Fruit fly (Drosophila melanogaster): ENCODE measurements around the gene CG4617.

The CG4617 gene

DNA sequence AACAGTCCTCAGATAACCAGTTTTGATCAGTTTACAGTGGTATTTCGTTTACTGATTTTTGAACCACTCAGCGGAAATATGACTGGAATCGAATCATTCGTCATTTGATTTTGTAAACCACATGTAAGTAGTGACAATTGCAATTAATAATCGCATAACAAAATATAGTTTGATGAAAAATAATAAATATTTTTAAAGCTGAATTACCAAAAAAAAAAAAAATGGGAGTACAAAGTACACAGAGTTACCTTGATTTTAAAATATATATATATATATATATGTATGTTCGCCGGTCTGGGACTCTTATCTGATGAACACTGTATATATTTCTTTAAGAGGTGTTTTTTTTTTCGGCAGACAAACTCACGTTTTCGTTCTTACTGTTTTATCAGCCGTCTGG, 37.0 kb downstream of the CG4617 start (continued):
- TF ChIP-seq Jarid2 (GFP tag; optimal IDR thresholded peaks at IDR 0.05) = no peak
- TF ChIP-seq trem (tag; optimal IDR thresholded peaks at IDR 0.05) = no peak
- TF ChIP-seq HLH54F (GFP tag; optimal IDR thresholded peaks at IDR 0.05) = no peak
- TF ChIP-seq Taf1 (GFP tag; IDR thresholded peaks at IDR 0.05) = no peak
- no peak for TF ChIP-seq kni (GFP tag; optimal IDR thresholded peaks at IDR 0.05)
- no peak for TF ChIP-seq CG11456 (GFP tag; IDR thresholded peaks at IDR 0.05)
- TF ChIP-seq CG9797 (GFP tag; optimal IDR thresholded peaks at IDR 0.05) = no peak
- TF ChIP-seq CG3838 (GFP tag; optimal IDR thresholded peaks at IDR 0.05) = no peak
- TF ChIP-seq row (GFP tag; IDR thresholded peaks at IDR 0.05) = peak; percentile 44; the same call in 2 of the 3 replicates
- TF ChIP-seq HLH3B (GFP tag; IDR thresholded peaks at IDR 0.05) = no peak
- no peak for TF ChIP-seq CG7987 (GFP tag; optimal IDR thresholded peaks at IDR 0.05)
- TF ChIP-seq CG2116 (GFP tag; optimal IDR thresholded peaks at IDR 0.05) = no peak
- TF ChIP-seq CG13287 (GFP tag; IDR thresholded peaks at IDR 0.05; ENCODE audit: partially characterized antibody) = no peak
- TF ChIP-seq CG10209 (GFP tag; optimal IDR thresholded peaks at IDR 0.05) = no peak
- no peak for TF ChIP-seq dpn (GFP tag; optimal IDR thresholded peaks at IDR 0.05)
- no peak for TF ChIP-seq CG12744 (GFP tag; optimal IDR thresholded peaks at IDR 0.05)
- no peak for TF ChIP-seq ash1 (GFP tag; optimal IDR thresholded peaks at IDR 0.05)
- peak; percentile 36; the same call in 1 of the 3 replicates for TF ChIP-seq dysf (GFP tag; IDR thresholded peaks at IDR 0.05)
- peak; percentile 51 for TF ChIP-seq CG18599 (GFP tag; optimal IDR thresholded peaks at IDR 0.05)
- TF ChIP-seq org-1 (GFP tag; optimal IDR thresholded peaks at IDR 0.05) = no peak
- TF ChIP-seq CG6765 (GFP tag; optimal IDR thresholded peaks at IDR 0.05) = peak; percentile 16
- TF ChIP-seq CG8359 (GFP tag; optimal IDR thresholded peaks at IDR 0.05; ENCODE audit: borderline replicate concordance) = no peak
- TF ChIP-seq CG16863 (GFP tag; optimal IDR thresholded peaks at IDR 0.05) = no peak
- TF ChIP-seq CG17802 (tag; optimal IDR thresholded peaks at IDR 0.05) = no peak
- TF ChIP-seq Awh (GFP tag; IDR thresholded peaks at IDR 0.05) = no peak
- no peak for TF ChIP-seq CG6683 (GFP tag; optimal IDR thresholded peaks at IDR 0.05)
- TF ChIP-seq Bdp1 (GFP tag; optimal IDR thresholded peaks at IDR 0.05) = no peak
- TF ChIP-seq CG3407 (GFP tag; optimal IDR thresholded peaks at IDR 0.05) = no peak
- no peak for TF ChIP-seq Hr51 (GFP tag; optimal IDR thresholded peaks at IDR 0.05)
- TF ChIP-seq YL-1 (GFP tag; optimal IDR thresholded peaks at IDR 0.05) = no peak
- TF ChIP-seq CG31365 (tag; optimal IDR thresholded peaks at IDR 0.05) = no peak
- TF ChIP-seq nerfin-2 (GFP tag; IDR thresholded peaks at IDR 0.05; ENCODE audit: partially characterized antibody) = no peak
- peak; percentile 1 for TF ChIP-seq sug (tag; optimal IDR thresholded peaks at IDR 0.05)
- peak; percentile 27 for TF ChIP-seq Med (GFP tag)
- TF ChIP-seq bab2 (GFP tag; optimal IDR thresholded peaks at IDR 0.05) = no peak
- TF ChIP-seq CG15601 (tag; optimal IDR thresholded peaks at IDR 0.05) = no peak
- peak; percentile 33 for TF ChIP-seq Meics (GFP tag; optimal IDR thresholded peaks at IDR 0.05)
- TF ChIP-seq gcm2 (GFP tag; optimal IDR thresholded peaks at IDR 0.05) = no peak
- no peak for TF ChIP-seq ci (GFP tag; IDR thresholded peaks at IDR 0.05)
- TF ChIP-seq CG13624 (GFP tag; optimal IDR thresholded peaks at IDR 0.05) = no peak
- no peak for TF ChIP-seq ssp (GFP tag; IDR thresholded peaks at IDR 0.05)
- no peak for TF ChIP-seq Deaf1 (tag; optimal IDR thresholded peaks at IDR 0.05)
- TF ChIP-seq slbo (GFP tag; IDR thresholded peaks at IDR 0.05) = peak; percentile 56; the same call in 1 of the 2 replicates
- peak; percentile 5 for TF ChIP-seq nom (GFP tag; optimal IDR thresholded peaks at IDR 0.05)
- TF ChIP-seq ind (GFP tag; optimal IDR thresholded peaks at IDR 0.05) = no peak
- TF ChIP-seq sens (GFP tag) = peak; percentile 30
- no peak for TF ChIP-seq emc (GFP tag; optimal IDR thresholded peaks at IDR 0.05)
- TF ChIP-seq pzg (GFP tag; optimal IDR thresholded peaks at IDR 0.05) = no peak
- TF ChIP-seq Side (GFP tag; optimal IDR thresholded peaks at IDR 0.05) = no peak
- TF ChIP-seq CG17328 (GFP tag; IDR thresholded peaks at IDR 0.05) = no peak
- TF ChIP-seq CG6854 (GFP tag; optimal IDR thresholded peaks at IDR 0.05) = no peak

All from whole organism, embryonic.